Worm (Caenorhabditis elegans): ENCODE results near the gene DH11.5.

DNA sequence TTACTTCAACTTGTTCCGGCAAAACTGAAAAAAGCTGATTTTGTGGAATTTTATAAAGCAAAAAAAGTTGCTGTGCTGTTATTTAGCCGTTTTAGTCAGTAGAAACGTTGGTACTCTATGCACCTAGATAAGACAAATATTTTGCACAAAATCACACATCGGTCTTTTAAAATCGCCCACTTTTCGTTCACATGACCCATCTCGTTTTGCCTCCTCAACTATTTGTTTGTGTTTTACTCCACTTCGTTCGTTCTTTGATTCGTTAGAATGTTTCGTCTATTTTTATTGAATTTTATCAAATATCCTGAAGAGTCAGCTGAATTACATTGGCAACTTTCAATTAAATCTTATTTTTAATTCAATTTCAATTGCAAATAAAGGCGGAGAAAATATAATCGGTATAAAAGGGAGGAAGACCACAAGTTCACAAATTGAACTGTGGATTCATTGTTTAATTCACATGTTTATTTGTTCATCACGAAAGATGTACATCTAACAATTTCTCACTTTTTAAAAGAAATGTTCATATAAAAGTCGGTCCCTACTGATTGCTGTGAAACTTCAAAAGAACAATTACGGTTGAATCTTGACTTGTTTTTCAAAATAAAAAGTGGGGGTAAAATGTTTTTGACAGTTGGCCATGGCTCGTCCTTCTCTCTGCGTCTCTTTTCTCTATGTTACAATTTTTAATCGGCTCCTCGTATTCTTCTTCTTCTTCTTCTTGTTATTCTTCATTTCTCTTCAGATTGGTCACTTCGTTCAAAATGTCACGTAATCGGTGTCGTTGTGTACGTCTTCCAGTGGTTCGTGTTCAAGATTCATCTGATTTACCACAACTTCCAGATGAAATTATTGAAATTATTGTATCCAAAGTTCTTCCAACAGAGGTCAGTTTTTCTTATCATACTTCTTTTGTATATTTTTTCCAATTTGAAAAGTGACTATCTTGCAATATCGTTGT, 35.9 kb downstream of the DH11.5 start, which contains the start of gene DH11.2:
- TF ChIP-seq ama-1 (optimal IDR thresholded peaks at IDR 0.05) (no peak), hmg-4 (GFP tag; optimal IDR thresholded peaks at IDR 0.05) (no peak), aly-1 (tag; optimal IDR thresholded peaks at IDR 0.05) (no peak), tbx-37 (GFP tag; conservative IDR thresholded peaks at IDR 0.05) (no peak), sea-1 (GFP tag; conservative IDR thresholded peaks at IDR 0.05) (no peak), hnd-1 (tag; optimal IDR thresholded peaks at IDR 0.05) (no peak), pes-1 (GFP tag; IDR thresholded peaks at IDR 0.05) (no peak), scrt-1 (GFP tag; IDR thresholded peaks at IDR 0.05) (no peak), tra-4 (tag; optimal IDR thresholded peaks at IDR 0.05) (no peak), B0310.2 (tag; optimal IDR thresholded peaks at IDR 0.05) (no peak), flt-1 (GFP tag; IDR thresholded peaks at IDR 0.05) (no peak)

Data from whole organism, early embryonic.